Fruit fly (Drosophila melanogaster) whole organism, wandering third instar larva: ENCODE measurements around the gene CG14913.

Experiments
- Abd-B ChIP-seq: fragments of >200 bp; optimal IDR thresholded peaks from 2 replicates; lab custom pipeline; 2017; ENCODE audit warnings: missing biosample characterization, missing genetic modification characterization
- CG32264 ChIP-seq: fragments of 200-800 bp; sonication (Bioruptor generic); optimal IDR thresholded peaks from 2 replicates; lab custom pipeline; 2016; ENCODE audit warnings: missing biosample characterization, missing genetic modification characterization
- CG9705 ChIP-seq: fragments of 200-800 bp; sonication (Bioruptor generic); optimal IDR thresholded peaks from 2 replicates; lab custom pipeline; 2018; ENCODE audit warnings: missing biosample characterization, mild to moderate bottlenecking, missing genetic modification characterization
- CrebA ChIP-seq: fragments of 200-800 bp; sonication (Bioruptor generic); optimal IDR thresholded peaks from 2 replicates; lab custom pipeline; 2016; ENCODE audit warnings: missing biosample characterization, mild to moderate bottlenecking, missing genetic modification characterization, borderline replicate concordance
- Dfd ChIP-seq: fragments of >200 bp; optimal IDR thresholded peaks from 2 replicates; lab custom pipeline; 2017; ENCODE audit warnings: missing biosample characterization, missing genetic modification characterization
- HLH106 ChIP-seq: fragments of 200-800 bp; optimal IDR thresholded peaks from 3 replicates; lab custom pipeline; 2019; ENCODE audit warnings: missing biosample characterization, mild to moderate bottlenecking, missing genetic modification characterization, moderate library complexity
- Hnf4 ChIP-seq: fragments of 200-800 bp; sonication (Bioruptor generic); optimal IDR thresholded peaks from 2 replicates; lab custom pipeline; 2016; ENCODE audit warnings: missing biosample characterization, mild to moderate bottlenecking, missing genetic modification characterization
- Hr78 ChIP-seq: fragments of >200 bp; optimal IDR thresholded peaks from 2 replicates; lab custom pipeline; 2017; ENCODE audit warnings: missing biosample characterization, missing genetic modification characterization
- Hr83 ChIP-seq: fragments of 200-300 bp; sonication (Bioruptor generic); optimal IDR thresholded peaks from 2 replicates; lab custom pipeline; 2016; ENCODE audit warnings: missing biosample characterization, mild to moderate bottlenecking, missing genetic modification characterization, moderate library complexity; ENCODE audit not compliant: poor library complexity, severe bottlenecking
- Jra ChIP-seq: sonication (Bioruptor generic); optimal IDR thresholded peaks from 2 replicates; lab custom pipeline; 2016; ENCODE audit warnings: missing biosample characterization, missing genetic modification characterization
- Mio ChIP-seq: sonication (Bioruptor generic); optimal IDR thresholded peaks from 2 replicates; lab custom pipeline; 2016; ENCODE audit warnings: missing biosample characterization, missing genetic modification characterization
- Myc ChIP-seq: fragments of >200 bp; optimal IDR thresholded peaks from 2 replicates; lab custom pipeline; 2017
- N ChIP-seq: fragments of >200 bp; optimal IDR thresholded peaks from 2 replicates; lab custom pipeline; 2018; ENCODE audit warnings: missing biosample characterization, missing external identifiers, missing genetic modification characterization
- OdsH ChIP-seq: fragments of 200-800 bp; sonication (Bioruptor generic); optimal IDR thresholded peaks from 2 replicates; lab custom pipeline; 2016; ENCODE audit warnings: missing biosample characterization, mild to moderate bottlenecking, missing genetic modification characterization
- Rel ChIP-seq, 2 experiments: fragments of 200-800 bp; sonication (Bioruptor generic) in 1 of 2; optimal IDR thresholded peaks; 2 replicates in 1 of 2; 3 replicates in 1 of 2; lab custom pipeline; 2016 to 2019; ENCODE audit warnings: mild to moderate bottlenecking in 2 of 2, missing biosample characterization in 2 of 2, missing genetic modification characterization in 2 of 2, moderate library complexity in 1 of 2
- Sp1 ChIP-seq: fragments of 200-800 bp; sonication (Bioruptor generic); optimal IDR thresholded peaks from 3 replicates; lab custom pipeline; 2019; ENCODE audit warnings: missing biosample characterization, mild to moderate bottlenecking, missing genetic modification characterization, moderate library complexity
- br ChIP-seq: fragments of 200-800 bp; sonication (Bioruptor generic); optimal IDR thresholded peaks from 2 replicates; lab custom pipeline; 2016; ENCODE audit warnings: missing biosample characterization, missing genetic modification characterization
- brk ChIP-seq: fragments of 200-800 bp; sonication (Bioruptor generic); optimal IDR thresholded peaks from 2 replicates; lab custom pipeline; 2016; ENCODE audit warnings: missing biosample characterization, mild to moderate bottlenecking, missing genetic modification characterization
- dmrt93B ChIP-seq: fragments of 200-800 bp; sonication (Bioruptor generic); optimal IDR thresholded peaks from 2 replicates; lab custom pipeline; 2018; ENCODE audit warnings: missing biosample characterization, mild to moderate bottlenecking, missing genetic modification characterization
- dsf ChIP-seq: sonication (Bioruptor generic); optimal IDR thresholded peaks from 2 replicates; lab custom pipeline; 2016; ENCODE audit warnings: missing biosample characterization, missing genetic modification characterization, borderline replicate concordance
- ey ChIP-seq: fragments of 200-800 bp; sonication (Bioruptor generic); optimal IDR thresholded peaks from 2 replicates; lab custom pipeline; 2016; ENCODE audit warnings: missing biosample characterization, missing genetic modification characterization
- foxo ChIP-seq, 2 experiments: fragments of 200-800 bp; sonication (Bioruptor generic); optimal IDR thresholded peaks; 2 replicates in 1 of 2; 3 replicates in 1 of 2; lab custom pipeline; 2016 to 2017; ENCODE audit warnings: missing biosample characterization in 2 of 2, missing genetic modification characterization in 2 of 2
- fru ChIP-seq: fragments of 200-800 bp; sonication (Bioruptor generic); optimal IDR thresholded peaks from 3 replicates; lab custom pipeline; 2016; ENCODE audit warnings: missing biosample characterization, mild to moderate bottlenecking, missing genetic modification characterization
- h ChIP-seq: fragments of 200-800 bp; sonication (Bioruptor generic); optimal IDR thresholded peaks from 3 replicates; lab custom pipeline; 2016; ENCODE audit warnings: missing biosample characterization, mild to moderate bottlenecking, missing genetic modification characterization
- jim ChIP-seq: fragments of 175-275, 200-325 bp; sonication (Bioruptor generic); optimal IDR thresholded peaks from 2 replicates; lab custom pipeline; 2016; ENCODE audit warnings: missing biosample characterization, mild to moderate bottlenecking, missing genetic modification characterization
- pan ChIP-seq: fragments of >200 bp; optimal IDR thresholded peaks from 2 replicates; lab custom pipeline; 2017
- psq ChIP-seq: fragments of 200-800 bp; sonication (Bioruptor generic); optimal IDR thresholded peaks from 3 replicates; lab custom pipeline; 2017; ENCODE audit warnings: missing biosample characterization, mild to moderate bottlenecking, missing genetic modification characterization, moderate library complexity
- rgr ChIP-seq: fragments of 200-800 bp; sonication (Bioruptor generic); optimal IDR thresholded peaks from 3 replicates; lab custom pipeline; 2016; ENCODE audit warnings: missing biosample characterization, mild to moderate bottlenecking, missing genetic modification characterization
- sage ChIP-seq: fragments of 200-800 bp; sonication (Bioruptor generic); optimal IDR thresholded peaks from 2 replicates; lab custom pipeline; 2016; ENCODE audit warnings: missing biosample characterization, mild to moderate bottlenecking, missing genetic modification characterization
- sv ChIP-seq: fragments of 200-800 bp; sonication (Bioruptor generic); optimal IDR thresholded peaks from 3 replicates; lab custom pipeline; 2016; ENCODE audit warnings: missing biosample characterization, missing genetic modification characterization
- usp ChIP-seq: fragments of >200 bp; optimal IDR thresholded peaks from 2 replicates; lab custom pipeline; 2017; ENCODE audit warnings: missing biosample characterization, missing genetic modification characterization
- woc ChIP-seq: sonication (Bioruptor generic); optimal IDR thresholded peaks from 2 replicates; lab custom pipeline; 2016; ENCODE audit warnings: missing biosample characterization, mild to moderate bottlenecking, missing genetic modification characterization

CG14913 gene

DNA sequence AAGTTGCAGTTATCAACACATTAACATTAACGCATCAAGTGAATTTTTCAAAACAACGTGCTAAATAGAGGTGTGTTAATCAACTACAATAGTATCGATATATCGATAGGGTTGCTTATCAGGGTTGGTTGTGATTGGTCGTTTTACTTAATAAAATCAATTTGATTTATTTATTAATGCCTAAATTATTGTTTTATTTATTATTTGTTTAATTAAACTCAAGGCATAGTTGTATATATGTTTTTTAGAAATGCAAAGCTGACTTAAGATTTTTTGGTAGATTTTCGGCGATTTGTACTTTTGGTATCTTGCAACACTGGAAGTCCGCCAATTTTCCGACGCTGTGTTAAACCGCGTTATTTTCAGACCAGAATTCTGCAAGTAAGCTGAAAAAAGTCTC, 5.8 kb upstream of the CG14913 start, which contains the start of the genes Art8 and dUTPase:
TSS of gene Art8 (minus strand) at position 88 of the 400 bp plus-strand sequence.
TSS of gene dUTPase (plus strand) at position 314 of the 400 bp plus-strand sequence.
- TF ChIP-seq h (GFP tag; lab: Kevin White, UChicago) (peak; percentile 76), dmrt93B (GFP tag; lab: Kevin White, UChicago) (no peak), Sp1 (peak; percentile 68), Rel (GFP tag; optimal IDR thresholded peaks at IDR 0.05; lab: Kevin White, UChicago) (no peak), Rel (tag; optimal IDR thresholded peaks at IDR 0.05; lab: Kevin White, UChicago) (peak; percentile 43), fru (GFP tag; lab: Kevin White, UChicago) (peak; percentile 56), Hr78 (no peak), Hnf4 (GFP tag; lab: Kevin White, UChicago) (peak; percentile 83), HLH106 (tag; lab: Kevin White, UChicago) (peak; percentile 68), Myc (lab: Kevin White, UChicago) (peak; percentile 40), rgr (peak; percentile 73), br (GFP tag; lab: Kevin White, UChicago) (peak; percentile 51), usp (GFP tag; lab: Kevin White, UChicago) (no peak), Jra (GFP tag; lab: Kevin White, UChicago) (peak; percentile 78), sv (GFP tag; lab: Kevin White, UChicago) (peak; percentile 72), OdsH (GFP tag; lab: Kevin White, UChicago) (peak; percentile 70), woc (GFP tag; lab: Kevin White, UChicago) (no peak), Dfd (GFP tag; lab: Kevin White, UChicago) (no peak), dsf (peak; percentile 79), CG9705 (GFP tag; lab: Kevin White, UChicago) (peak; percentile 24), foxo (GFP tag; optimal IDR thresholded peaks at IDR 0.05; lab: Kevin White, UChicago) (peak in 1 of 2 experiments; percentile 84), sage (GFP tag; lab: Kevin White, UChicago) (peak; percentile 74), CG32264 (GFP tag; lab: Kevin White, UChicago) (no peak), ey (GFP tag; lab: Kevin White, UChicago) (peak; percentile 51), psq (peak; percentile 69)

dm6 chr2L:11014018-11014611, 2.7 kb upstream of the CG14913 start:
- no peak for TF ChIP-seq sv (GFP tag; lab: Kevin White, UChicago)
- no peak for TF ChIP-seq brk (GFP tag; lab: Kevin White, UChicago)
- TF ChIP-seq Abd-B (GFP tag; lab: Kevin White, UChicago): no peak
- TF ChIP-seq dmrt93B (GFP tag; lab: Kevin White, UChicago): no peak
- no peak for TF ChIP-seq N (GFP tag; lab: Kevin White, UChicago)
- TF ChIP-seq woc (GFP tag; lab: Kevin White, UChicago): no peak
- TF ChIP-seq, all 38 proteins: peak for 0

- TF ChIP-seq Hnf4 (GFP tag; lab: Kevin White, UChicago) (no peak), fru (GFP tag; lab: Kevin White, UChicago) (peak; percentile 23), sage (GFP tag; lab: Kevin White, UChicago) (no peak), CrebA (GFP tag; lab: Kevin White, UChicago) (no peak), HLH106 (tag; lab: Kevin White, UChicago) (peak; percentile 39), br (GFP tag; lab: Kevin White, UChicago) (no peak), Abd-B (GFP tag; lab: Kevin White, UChicago) (no peak), brk (GFP tag; lab: Kevin White, UChicago) (no peak), ey (GFP tag; lab: Kevin White, UChicago) (peak; percentile 7), OdsH (GFP tag; lab: Kevin White, UChicago) (peak; percentile 49), h (GFP tag; lab: Kevin White, UChicago) (peak; percentile 1), rgr (peak; percentile 1), Sp1 (peak; percentile 16), Rel (GFP tag; optimal IDR thresholded peaks at IDR 0.05; lab: Kevin White, UChicago) (no peak), Rel (tag; optimal IDR thresholded peaks at IDR 0.05; lab: Kevin White, UChicago) (no peak), Hr83 (GFP tag; lab: Kevin White, UChicago) (no peak), foxo (GFP tag; optimal IDR thresholded peaks at IDR 0.05; lab: Kevin White, UChicago) (peak in 1 of 2 experiments; percentile 14), Mio (GFP tag; lab: Kevin White, UChicago) (no peak), N (GFP tag; lab: Kevin White, UChicago) (no peak), CG9705 (GFP tag; lab: Kevin White, UChicago) (no peak), pan (no peak), Jra (GFP tag; lab: Kevin White, UChicago) (no peak), jim (GFP tag; lab: Kevin White, UChicago) (no peak), Dfd (GFP tag; lab: Kevin White, UChicago) (no peak), Hr78 (no peak), woc (GFP tag; lab: Kevin White, UChicago) (no peak)
Observed at dm6 chr2L:11014671-11015070, 2.1 kb upstream of the CG14913 start.
